Worm (Caenorhabditis elegans) whole organism, L3 larva: Measurements from ENCODE around the gene glr-7.

Experiments
- ZK546.5 ChIP-seq: sonication (generic microtip); optimal IDR thresholded peaks from 2 replicates; lab custom pipeline; 2017; ENCODE audit warnings: missing biosample characterization, missing genetic modification characterization
- aly-2 ChIP-seq: fragments of 150-350 bp; optimal IDR thresholded peaks from 2 replicates; lab custom pipeline; 2014; ENCODE audit warnings: missing biosample characterization, missing genetic modification characterization
- ceh-9 ChIP-seq: sonication (generic microtip); optimal IDR thresholded peaks from 2 replicates; lab custom pipeline; 2018; ENCODE audit warnings: missing biosample characterization, missing genetic modification characterization
- egl-27 ChIP-seq: sonication (generic microtip); optimal IDR thresholded peaks from 4 replicates; lab custom pipeline; 2017; ENCODE audit warnings: missing biosample characterization, missing genetic modification reagents, missing genetic modification characterization
- elt-1 ChIP-seq: fragments of 150-350 bp; optimal IDR thresholded peaks from 2 replicates; lab custom pipeline; 2014; ENCODE audit warnings: missing biosample characterization, missing genetic modification characterization
- nhr-237 ChIP-seq: fragments of 150-350 bp; optimal IDR thresholded peaks from 2 replicates; lab custom pipeline; 2014; ENCODE audit warnings: missing biosample characterization, missing genetic modification characterization
- nhr-77 ChIP-seq: fragments of 150-350 bp; optimal IDR thresholded peaks from 2 replicates; lab custom pipeline; 2014; ENCODE audit warnings: missing biosample characterization, missing genetic modification characterization
- sea-2 ChIP-seq: fragments of 150-350 bp; sonication (generic microtip); optimal IDR thresholded peaks from 4 replicates; lab custom pipeline; 2014; ENCODE audit warnings: missing biosample characterization, missing genetic modification reagents, missing genetic modification characterization
- snpc-4 ChIP-seq: fragments of 150-350 bp; optimal IDR thresholded peaks from 2 replicates; lab custom pipeline; 2014; ENCODE audit warnings: missing biosample characterization, missing genetic modification characterization
- zag-1 ChIP-seq: fragments of 150-350 bp; optimal IDR thresholded peaks from 2 replicates; lab custom pipeline; 2014; ENCODE audit warnings: missing biosample characterization, missing genetic modification characterization

The glr-7 gene

DNA sequence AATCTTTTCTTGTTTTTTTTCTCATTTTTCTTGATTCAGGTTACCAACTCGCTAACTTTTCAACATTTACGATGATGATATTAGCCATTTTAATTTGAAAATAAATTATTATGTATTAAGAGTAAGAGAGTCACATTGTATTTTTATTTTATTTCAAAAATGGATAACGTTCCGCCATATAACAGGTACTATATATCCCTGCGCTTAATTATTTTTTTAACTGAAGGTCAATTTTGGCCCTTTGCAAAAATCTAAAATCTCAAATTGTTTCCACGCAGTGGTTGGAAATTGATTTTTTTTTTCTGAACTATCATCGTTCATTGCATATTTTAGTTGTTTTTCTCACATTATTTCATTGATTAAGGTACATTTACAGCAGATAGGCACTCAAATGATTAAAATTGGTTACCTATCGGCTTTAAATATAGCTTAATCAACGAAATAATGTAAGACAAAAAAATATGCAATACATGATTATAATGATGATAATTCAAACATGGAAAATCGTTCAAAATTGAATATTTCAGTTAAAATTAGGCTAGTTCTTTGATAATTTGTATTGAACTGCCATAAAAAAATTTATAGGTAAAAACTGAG lies 54.9 kb downstream of the glr-7 start (continued):
- TF ChIP-seq sea-2 (GFP tag; lab: Kevin White, UChicago), result no peak
- TF ChIP-seq elt-1 (tag; lab: Kevin White, UChicago), result peak; percentile 48
- TF ChIP-seq aly-2 (tag; lab: Kevin White, UChicago), result peak; percentile 64
- TF ChIP-seq egl-27, result peak; percentile 57
- TF ChIP-seq ZK546.5 (tag; lab: Kevin White, UChicago), result peak; percentile 40
- TF ChIP-seq snpc-4 (tag; lab: Kevin White, UChicago), result peak; percentile 89
- TF ChIP-seq ceh-9 (tag; lab: Kevin White, UChicago), result no peak
- peak; percentile 61 for TF ChIP-seq nhr-237 (tag; lab: Kevin White, UChicago)
- TF ChIP-seq nhr-77 (tag; lab: Kevin White, UChicago), result peak; percentile 94
- peak; percentile 34 for TF ChIP-seq zag-1 (tag; lab: Kevin White, UChicago)
- TF ChIP-seq, all 47 proteins: peak for 35
